Worm (Caenorhabditis elegans) whole organism, L3 larva: ENCODE measurements around the gene F32E10.8.
A peak's percentile ranks its signal among the peaks of the same experiment; 100 is the strongest.

Experiments
- ceh-16 ChIP-seq: sonication (generic microtip); optimal IDR thresholded peaks from 2 replicates; lab custom pipeline; 2017; ENCODE audit warnings: missing biosample characterization, missing genetic modification characterization
- fkh-10 ChIP-seq: sonication (generic microtip); optimal IDR thresholded peaks from 2 replicates; lab custom pipeline; 2017; ENCODE audit warnings: missing biosample characterization, missing genetic modification reagents, missing genetic modification characterization
- nhr-43 ChIP-seq: sonication (generic microtip); optimal IDR thresholded peaks from 2 replicates; lab custom pipeline; 2016; ENCODE audit warnings: mild to moderate bottlenecking, missing genetic modification characterization, missing compliant biosample characterization; ENCODE audit not compliant: poor library complexity, severe bottlenecking
- ztf-11 ChIP-seq: fragments of 150-350 bp; optimal IDR thresholded peaks from 2 replicates; lab custom pipeline; 2014; ENCODE audit warnings: missing biosample characterization, missing genetic modification characterization
- ztf-4 ChIP-seq: fragments of 150-350 bp; optimal IDR thresholded peaks from 2 replicates; lab custom pipeline; 2014; ENCODE audit warnings: missing biosample characterization, missing genetic modification characterization

ce11 chrIV:7611396-7611795 lies 44.0 kb downstream of the F32E10.8 start:
- TF ChIP-seq nhr-43 = no peak
- peak; percentile 5 for TF ChIP-seq fkh-10 (GFP tag; lab: Kevin White, UChicago)
- no peak for TF ChIP-seq ceh-16
- no peak for TF ChIP-seq ztf-4
- no peak for TF ChIP-seq ztf-11 (tag; lab: Kevin White, UChicago)
